Fruit fly (Drosophila melanogaster) whole organism, embryonic: ENCODE results near the gene Phyhd1.

Experiments used
- B-H1 ChIP-seq: fragments of 200-800 bp; sonication (Bioruptor generic); IDR thresholded peaks from 3 replicates; pipeline ENCODE4 v1.3.6; 2022; ENCODE audit warnings: missing biosample characterization, missing genetic modification characterization
- Bgb ChIP-seq: fragments of 200-800 bp; sonication (Bioruptor generic); IDR thresholded peaks from 2 replicates; pipeline ENCODE4 v1.3.6; 2022; ENCODE audit warnings: missing biosample characterization, missing genetic modification characterization; ENCODE audit not compliant: partially characterized antibody
- Blimp-1 ChIP-seq: fragments of 200-800 bp; sonication (Bioruptor generic); optimal IDR thresholded peaks from 3 replicates; lab custom pipeline; 2018; ENCODE audit warnings: missing biosample characterization, missing genetic modification characterization, mild to moderate bottlenecking, moderate library complexity, missing genetic modification reagents
- CG10431 ChIP-seq: fragments of 200-800 bp; sonication (Bioruptor generic); optimal IDR thresholded peaks from 3 replicates; lab custom pipeline; 2018; ENCODE audit warnings: missing biosample characterization, mild to moderate bottlenecking, missing genetic modification characterization
- CG11247 ChIP-seq: fragments of 200-800 bp; sonication (Bioruptor generic); IDR thresholded peaks from 2 replicates; pipeline ENCODE4 v1.3.6; 2022; ENCODE audit warnings: missing biosample characterization, missing genetic modification characterization
- CG11504 ChIP-seq: fragments of 200-800 bp; sonication (Bioruptor generic); optimal IDR thresholded peaks from 3 replicates; lab custom pipeline; 2019; ENCODE audit warnings: missing biosample characterization, mild to moderate bottlenecking, missing genetic modification characterization, moderate library complexity
- CG12769 ChIP-seq: fragments of 200-800 bp; sonication (Bioruptor generic); optimal IDR thresholded peaks from 2 replicates; lab custom pipeline; 2019; ENCODE audit warnings: missing biosample characterization, mild to moderate bottlenecking, missing genetic modification characterization, moderate library complexity
- CG13287 ChIP-seq: fragments of 200-800 bp; sonication (Bioruptor generic); IDR thresholded peaks from 2 replicates; pipeline ENCODE4 v1.3.6; 2022; ENCODE audit warnings: missing biosample characterization, missing genetic modification characterization; ENCODE audit not compliant: partially characterized antibody
- CG14965 ChIP-seq: fragments of 200-800 bp; sonication (Bioruptor generic); optimal IDR thresholded peaks from 2 replicates; lab custom pipeline; 2016; ENCODE audit warnings: missing biosample characterization, missing genetic modification characterization, borderline replicate concordance
- CG15269 ChIP-seq: fragments of 200-800 bp; sonication (Bioruptor generic); optimal IDR thresholded peaks from 2 replicates; lab custom pipeline; 2018; ENCODE audit warnings: missing biosample characterization, mild to moderate bottlenecking, missing genetic modification characterization, moderate library complexity
- CG1529 ChIP-seq: fragments of 200-800 bp; sonication (Bioruptor generic); optimal IDR thresholded peaks from 3 replicates; lab custom pipeline; 2018; ENCODE audit warnings: missing biosample characterization, missing genetic modification characterization
- CG17328 ChIP-seq: fragments of 200-800 bp; sonication (Bioruptor generic); IDR thresholded peaks from 2 replicates; pipeline ENCODE4 v1.3.6; 2022; ENCODE audit warnings: missing biosample characterization, missing genetic modification characterization
- CG17359 ChIP-seq: fragments of 200-800 bp; sonication (Bioruptor generic); optimal IDR thresholded peaks from 3 replicates; lab custom pipeline; 2018; ENCODE audit warnings: missing biosample characterization, mild to moderate bottlenecking, missing genetic modification characterization, moderate library complexity
- CG1792 ChIP-seq: fragments of 200-800 bp; sonication (Bioruptor generic); optimal IDR thresholded peaks from 2 replicates; lab custom pipeline; 2016; ENCODE audit warnings: missing biosample characterization, missing genetic modification characterization
- CG18011 ChIP-seq: fragments of 200-800 bp; sonication (Bioruptor generic); optimal IDR thresholded peaks from 2 replicates; lab custom pipeline; 2017; ENCODE audit warnings: missing biosample characterization, missing genetic modification characterization, mild to moderate bottlenecking, moderate library complexity, missing genotype
- CG31388 ChIP-seq: fragments of 200-800 bp; sonication (Bioruptor generic); optimal IDR thresholded peaks from 2 replicates; lab custom pipeline; 2016; ENCODE audit warnings: missing biosample characterization, missing genetic modification characterization
- CG3407 ChIP-seq: fragments of 200-800 bp; sonication (Bioruptor generic); optimal IDR thresholded peaks from 2 replicates; lab custom pipeline; 2018; ENCODE audit warnings: missing biosample characterization, mild to moderate bottlenecking, missing genetic modification characterization
- CG4328 ChIP-seq: fragments of 200-800 bp; sonication (Bioruptor generic); optimal IDR thresholded peaks from 3 replicates; lab custom pipeline; 2017; ENCODE audit warnings: missing biosample characterization, missing genetic modification reagents, missing genetic modification characterization
- CG7357 ChIP-seq: fragments of 200-800 bp; sonication (Bioruptor generic); IDR thresholded peaks from 3 replicates; pipeline ENCODE4 v1.3.6; 2022; ENCODE audit warnings: missing biosample characterization, missing genetic modification characterization
- CHES-1-like ChIP-seq: fragments of 200-800 bp; sonication (Bioruptor generic); optimal IDR thresholded peaks from 2 replicates; lab custom pipeline; 2016; ENCODE audit warnings: missing biosample characterization, missing genetic modification characterization
- Deaf1 ChIP-seq: fragments of 200-800 bp; optimal IDR thresholded peaks from 3 replicates; lab custom pipeline; 2019; ENCODE audit warnings: missing biosample characterization, mild to moderate bottlenecking, missing genetic modification characterization, moderate library complexity
- Dfd ChIP-seq, 2 experiments: fragments of >200 bp; optimal IDR thresholded peaks; 2 replicates each; lab custom pipeline; 2017; ENCODE audit warnings: missing biosample characterization in 2 of 2, missing genetic modification characterization in 2 of 2
- Dref ChIP-seq: fragments of 200-800 bp; sonication (Bioruptor generic); IDR thresholded peaks from 2 replicates; pipeline ENCODE4 v1.3.6; 2022; ENCODE audit warnings: missing biosample characterization, missing genetic modification characterization
- E2f1 ChIP-seq: fragments of 200-800 bp; sonication (Bioruptor generic); IDR thresholded peaks from 2 replicates; pipeline ENCODE4 v1.3.6; 2022; ENCODE audit warnings: missing biosample characterization, missing genetic modification characterization
- E2f2 ChIP-seq: fragments of 200-800 bp; sonication (Bioruptor generic); IDR thresholded peaks from 2 replicates; pipeline ENCODE4 v1.3.6; 2022; ENCODE audit warnings: missing biosample characterization, missing genetic modification characterization
- Elba2 ChIP-seq: fragments of 200-800 bp; sonication (Bioruptor generic); optimal IDR thresholded peaks from 3 replicates; lab custom pipeline; 2016; ENCODE audit warnings: missing biosample characterization, missing genetic modification characterization
- HLH4C ChIP-seq: fragments of 200-800 bp; sonication (Bioruptor generic); IDR thresholded peaks from 3 replicates; pipeline ENCODE4 v1.3.6; 2022; ENCODE audit warnings: missing biosample characterization, missing genetic modification characterization; ENCODE audit not compliant: partially characterized antibody
- MTF-1 ChIP-seq: fragments of 200-800 bp; sonication (Bioruptor generic); optimal IDR thresholded peaks from 2 replicates; lab custom pipeline; 2018; ENCODE audit warnings: missing biosample characterization, mild to moderate bottlenecking, missing genetic modification characterization, borderline replicate concordance
- Nf-YA ChIP-seq: fragments of 200-800 bp; sonication (Bioruptor generic); IDR thresholded peaks from 2 replicates; pipeline ENCODE4 v1.3.6; 2022; ENCODE audit warnings: missing biosample characterization, missing genetic modification characterization
- Six4 ChIP-seq: fragments of 200-800 bp; sonication (Bioruptor generic); optimal IDR thresholded peaks from 2 replicates; lab custom pipeline; 2016; ENCODE audit warnings: missing biosample characterization, missing genetic modification characterization
- Spps ChIP-seq: fragments of 200-800 bp; sonication (Bioruptor generic); optimal IDR thresholded peaks from 2 replicates; lab custom pipeline; 2018; ENCODE audit warnings: missing biosample characterization, mild to moderate bottlenecking, missing genetic modification characterization
- az2 ChIP-seq: fragments of 200-800 bp; sonication (Bioruptor generic); optimal IDR thresholded peaks from 3 replicates; lab custom pipeline; 2016; ENCODE audit warnings: missing biosample characterization, missing genetic modification characterization
- bowl ChIP-seq: fragments of 200-800 bp; sonication (Bioruptor generic); IDR thresholded peaks from 2 replicates; pipeline ENCODE4 v1.3.6; 2022; ENCODE audit warnings: missing biosample characterization, missing genetic modification characterization
- chm ChIP-seq: fragments of 200-800 bp; sonication (Bioruptor generic); IDR thresholded peaks from 2 replicates; pipeline ENCODE4 v1.3.6; 2022; ENCODE audit warnings: missing biosample characterization, missing genetic modification characterization
- chn ChIP-seq: fragments of 200-800 bp; sonication (Bioruptor generic); optimal IDR thresholded peaks from 2 replicates; lab custom pipeline; 2016; ENCODE audit warnings: missing biosample characterization, missing genetic modification characterization
- ewg ChIP-seq: fragments of 200-800 bp; sonication (Bioruptor generic); optimal IDR thresholded peaks from 3 replicates; lab custom pipeline; 2017; ENCODE audit warnings: mild to moderate bottlenecking, missing biosample characterization, missing genetic modification reagents, missing genetic modification characterization
- fru ChIP-seq: fragments of >200 bp; optimal IDR thresholded peaks from 2 replicates; lab custom pipeline; 2017
- ftz-f1 ChIP-seq: fragments of 200-800 bp; sonication (Bioruptor generic); optimal IDR thresholded peaks from 2 replicates; lab custom pipeline; 2016; ENCODE audit warnings: missing biosample characterization, missing genetic modification characterization
- grn ChIP-seq: fragments of 200-800 bp; sonication (Bioruptor generic); optimal IDR thresholded peaks from 3 replicates; lab custom pipeline; 2017; ENCODE audit warnings: missing biosample characterization, missing genetic modification characterization
- ken ChIP-seq: fragments of 200-800 bp; sonication (Bioruptor generic); IDR thresholded peaks from 3 replicates; pipeline ENCODE4 v1.3.6; 2022; ENCODE audit warnings: missing biosample characterization, missing genetic modification characterization
- lbe ChIP-seq: fragments of 200-800 bp; sonication (Bioruptor generic); optimal IDR thresholded peaks from 2 replicates; lab custom pipeline; 2016; ENCODE audit warnings: missing biosample characterization, mild to moderate bottlenecking, missing genetic modification characterization
- lilli ChIP-seq: fragments of 200-800 bp; sonication (Bioruptor generic); optimal IDR thresholded peaks from 3 replicates; lab custom pipeline; 2016; ENCODE audit warnings: missing biosample characterization, missing genetic modification characterization
- onecut ChIP-seq: fragments of 200-800 bp; sonication (Bioruptor generic); IDR thresholded peaks from 2 replicates; pipeline ENCODE4 v1.3.6; 2022; ENCODE audit warnings: missing biosample characterization, missing genetic modification characterization
- otp ChIP-seq: fragments of 200-800 bp; sonication (Bioruptor generic); IDR thresholded peaks from 3 replicates; pipeline ENCODE4, ENCODE4 v1.3.6; 2022; ENCODE audit warnings: missing biosample characterization, missing genetic modification characterization
- prd ChIP-seq, 3 experiments: fragments of >200 bp in 2 of 3; fragments of 200-800 bp in 1 of 3; sonication (Bioruptor generic) in 1 of 3; optimal IDR thresholded peaks in 2 of 3; IDR thresholded peaks in 1 of 3; 2 replicates in 2 of 3; 3 replicates in 1 of 3; pipeline versions ENCODE4 v1.3.6 to Lab custom; 2017 to 2022; ENCODE audit warnings: missing biosample characterization in 1 of 3, missing genetic modification characterization in 1 of 3
- pum ChIP-seq: fragments of 200-800 bp; sonication (Bioruptor generic); optimal IDR thresholded peaks from 2 replicates; lab custom pipeline; 2016; ENCODE audit warnings: missing biosample characterization, missing genetic modification characterization
- pzg ChIP-seq: fragments of 200-800 bp; sonication (Bioruptor generic); optimal IDR thresholded peaks from 3 replicates; lab custom pipeline; 2018; ENCODE audit warnings: missing biosample characterization, mild to moderate bottlenecking, missing genetic modification characterization, moderate library complexity
- sc ChIP-seq, 3 experiments: fragments of >200 bp in 2 of 3; fragments of 200-800 bp in 1 of 3; sonication (Bioruptor generic) in 1 of 3; optimal IDR thresholded peaks; 2 replicates in 2 of 3; 3 replicates in 1 of 3; lab custom pipeline; 2017; ENCODE audit warnings: mild to moderate bottlenecking in 1 of 3, missing biosample characterization in 1 of 3, missing genetic modification characterization in 1 of 3, missing genetic modification reagents in 1 of 3
- schlank ChIP-seq: fragments of 200-800 bp; sonication (Bioruptor generic); optimal IDR thresholded peaks from 2 replicates; lab custom pipeline; 2018; ENCODE audit warnings: missing biosample characterization, mild to moderate bottlenecking, missing genetic modification characterization
- ttk ChIP-seq: fragments of 200-800 bp; sonication (Bioruptor generic); IDR thresholded peaks from 2 replicates; pipeline ENCODE4 v2.1.2; 2022; ENCODE audit warnings: missing biosample characterization, missing genetic modification characterization
- usp ChIP-seq: fragments of >200 bp; optimal IDR thresholded peaks from 2 replicates; lab custom pipeline; 2017; ENCODE audit warnings: missing biosample characterization, missing genetic modification characterization

Gene Phyhd1

dm6 chr3R:10681682-10681962 lies 897 bp upstream of the Phyhd1 start (continued):
- no peak for TF ChIP-seq grn
- TF ChIP-seq Elba2: no peak
- TF ChIP-seq CHES-1-like: no peak
- TF ChIP-seq otp (GFP tag; lab: Robert Waterston, UW): peak; percentile 59; the same call in 1 of the 3 replicates
- TF ChIP-seq MTF-1 (GFP tag; lab: Kevin White, UChicago): peak; percentile 11
- no peak for TF ChIP-seq schlank (tag; lab: Kevin White, UChicago)
- TF ChIP-seq Nf-YA (GFP tag; lab: Robert Waterston, UW): peak; percentile 77
- no peak for TF ChIP-seq Bgb (GFP tag; lab: Robert Waterston, UW)
- TF ChIP-seq CG1529 (GFP tag; lab: Kevin White, UChicago): no peak
- peak; percentile 66 for TF ChIP-seq E2f1 (GFP tag; lab: Robert Waterston, UW)
- no peak for TF ChIP-seq lbe (GFP tag; lab: Kevin White, UChicago)
- no peak for TF ChIP-seq CG10431 (GFP tag; lab: Kevin White, UChicago)
- TF ChIP-seq CG7357: no peak
- TF ChIP-seq chm: no peak; the same call in 1 of the 2 replicates
- TF ChIP-seq CG15269 (tag; lab: Kevin White, UChicago): peak; percentile 44
- TF ChIP-seq pzg: no peak
- TF ChIP-seq Dref: no peak
- peak; percentile 18 for TF ChIP-seq CG11504 (tag; lab: Kevin White, UChicago)
- no peak for TF ChIP-seq usp (GFP tag; lab: Kevin White, UChicago)
- TF ChIP-seq Dfd (GFP tag; optimal IDR thresholded peaks at IDR 0.05; lab: Kevin White, UChicago): no peak
- no peak for TF ChIP-seq CG18011 (GFP tag; lab: Kevin White, UChicago)
- peak; percentile 2; the same call in 1 of the 2 replicates for TF ChIP-seq onecut (GFP tag; lab: Robert Waterston, UW)
- peak; percentile 46; the same call in 1 of the 2 replicates for TF ChIP-seq bowl (GFP tag; lab: Robert Waterston, UW)
- TF ChIP-seq Deaf1: no peak
- no peak for TF ChIP-seq CG1792 (GFP tag; lab: Kevin White, UChicago)
- no peak for TF ChIP-seq pum (GFP tag; lab: Kevin White, UChicago)
- TF ChIP-seq ewg (GFP tag; lab: Kevin White, UChicago): no peak
- no peak for TF ChIP-seq lilli (GFP tag; lab: Kevin White, UChicago)
- TF ChIP-seq Six4: no peak
- peak; percentile 49 for TF ChIP-seq Spps (tag; lab: Kevin White, UChicago)
- TF ChIP-seq CG12769 (tag; lab: Kevin White, UChicago): peak; percentile 30
- TF ChIP-seq CG4328: no peak
- TF ChIP-seq chn (GFP tag; lab: Kevin White, UChicago): no peak
- no peak for TF ChIP-seq CG14965 (GFP tag; lab: Kevin White, UChicago)
- TF ChIP-seq fru (lab: Kevin White, UChicago): no peak
- TF ChIP-seq CG13287: no peak
- TF ChIP-seq CG31388 (GFP tag; lab: Kevin White, UChicago): no peak
- TF ChIP-seq CG3407 (GFP tag; lab: Kevin White, UChicago): no peak
- TF ChIP-seq ttk (GFP tag; lab: Robert Waterston, UW): peak; percentile 59; the same call in 1 of the 2 replicates
- TF ChIP-seq CG17359 (tag; lab: Kevin White, UChicago): peak; percentile 37
- TF ChIP-seq ken (GFP tag; lab: Robert Waterston, UW): peak; percentile 51; the same call in 1 of the 3 replicates
- no peak for TF ChIP-seq HLH4C
- TF ChIP-seq Blimp-1 (GFP tag; lab: Kevin White, UChicago): peak; percentile 37
- TF ChIP-seq az2 (GFP tag; lab: Kevin White, UChicago): no peak
- peak; percentile 63; the same call in 1 of the 2 replicates for TF ChIP-seq CG17328 (GFP tag; lab: Robert Waterston, UW)
- TF ChIP-seq sc (optimal IDR thresholded peaks at IDR 0.05; lab: Kevin White, UChicago): no peak
- no peak for TF ChIP-seq sc (GFP tag; optimal IDR thresholded peaks at IDR 0.05; lab: Kevin White, UChicago)
- TF ChIP-seq ftz-f1 (GFP tag; lab: Kevin White, UChicago): no peak
- TF ChIP-seq CG11247 (GFP tag; lab: Robert Waterston, UW): peak; percentile 60
- TF ChIP-seq prd (optimal IDR thresholded peaks at IDR 0.05; lab: Kevin White, UChicago): no peak
- peak; percentile 78 for TF ChIP-seq prd (GFP tag; IDR thresholded peaks at IDR 0.05; lab: Robert Waterston, UW)
- peak; percentile 59; the same call in 2 of the 3 replicates for TF ChIP-seq B-H1
- TF ChIP-seq E2f2 (GFP tag; lab: Robert Waterston, UW): peak; percentile 5; the same call in 1 of the 2 replicates
